Worm (Caenorhabditis elegans) whole organism, L1 larva: ENCODE results near the gene lin-26.

Source experiments
- C04F5.9 ChIP-seq: sonication (generic microtip); optimal IDR thresholded peaks from 2 replicates; lab custom pipeline; 2016; ENCODE audit warnings: missing genetic modification characterization, missing compliant biosample characterization
- C16A3.4 ChIP-seq: fragments of 150-350 bp; optimal IDR thresholded peaks from 2 replicates; lab custom pipeline; 2014; ENCODE audit warnings: missing biosample characterization, missing genetic modification characterization
- C34B4.2 ChIP-seq: sonication (generic microtip); optimal IDR thresholded peaks from 2 replicates; lab custom pipeline; 2017; ENCODE audit warnings: mild to moderate bottlenecking, missing genetic modification characterization, missing compliant biosample characterization
- aha-1 ChIP-seq: fragments of 150-350 bp; optimal IDR thresholded peaks from 2 replicates; lab custom pipeline; 2014; ENCODE audit warnings: missing biosample characterization, missing genetic modification characterization
- ama-1 ChIP-seq: fragments of 150-350 bp; optimal IDR thresholded peaks from 2 replicates; lab custom pipeline; 2014
- ceh-8 ChIP-seq: fragments of 200-800 bp; sonication (Bioruptor generic); optimal IDR thresholded peaks from 2 replicates; lab custom pipeline; 2018; ENCODE audit warnings: mild to moderate bottlenecking, missing genetic modification characterization, moderate library complexity, missing compliant biosample characterization
- ceh-88 ChIP-seq: fragments of 200-800 bp; sonication (Bioruptor generic); IDR thresholded peaks from 2 replicates; pipeline ENCODE4 v1.3.6; 2022; ENCODE audit warnings: missing genetic modification characterization, missing compliant biosample characterization
- ces-1 ChIP-seq: fragments of 150-350 bp; optimal IDR thresholded peaks from 2 replicates; lab custom pipeline; 2014; ENCODE audit warnings: missing biosample characterization, missing genetic modification reagents, missing genetic modification characterization
- dsc-1 ChIP-seq: sonication (generic microtip); optimal IDR thresholded peaks from 2 replicates; lab custom pipeline; 2016; ENCODE audit warnings: mild to moderate bottlenecking, missing genetic modification characterization, missing compliant biosample characterization
- efl-1 ChIP-seq, 4 experiments: fragments of 150-350 bp; optimal IDR thresholded peaks in 3 of 4; peaks in 1 of 4; 1 replicate in 1 of 4; 2 replicates in 3 of 4; lab custom pipeline; 2014; ENCODE audit warnings: missing biosample characterization in 2 of 4, missing genetic modification characterization in 2 of 4, missing genetic modification reagents in 2 of 4
- elt-2 ChIP-seq: sonication (generic microtip); optimal IDR thresholded peaks from 2 replicates; lab custom pipeline; 2016; ENCODE audit warnings: missing genetic modification characterization, mild to moderate bottlenecking, inconsistent platforms, missing compliant biosample characterization, missing genetic modification reagents
- fkh-10 ChIP-seq: sonication (generic microtip); optimal IDR thresholded peaks from 2 replicates; lab custom pipeline; 2017; ENCODE audit warnings: missing biosample characterization, missing genetic modification reagents, missing genetic modification characterization
- fkh-4 ChIP-seq: sonication (generic microtip); optimal IDR thresholded peaks from 2 replicates; lab custom pipeline; 2016; ENCODE audit warnings: missing compliant biosample characterization, missing genetic modification characterization, borderline replicate concordance
- fkh-8 ChIP-seq: sonication (generic microtip); optimal IDR thresholded peaks from 2 replicates; lab custom pipeline; 2016; ENCODE audit warnings: mild to moderate bottlenecking, missing genetic modification characterization, missing compliant biosample characterization
- hlh-17 ChIP-seq: fragments of 200-800 bp; sonication (Bioruptor generic); optimal IDR thresholded peaks from 2 replicates; lab custom pipeline; 2018; ENCODE audit warnings: missing genetic modification characterization, mild to moderate bottlenecking, missing compliant biosample characterization, moderate library complexity, borderline replicate concordance
- irx-1 ChIP-seq: sonication (generic microtip); optimal IDR thresholded peaks from 2 replicates; lab custom pipeline; 2016; ENCODE audit warnings: missing genetic modification characterization, missing compliant biosample characterization
- isw-1 ChIP-seq: fragments of 200-800 bp; sonication (Bioruptor generic); IDR thresholded peaks from 2 replicates; pipeline ENCODE4 v1.3.6; 2022; ENCODE audit warnings: missing genetic modification characterization, missing compliant biosample characterization
- lin-14 ChIP-seq: fragments of 200-800 bp; sonication (Bioruptor generic); optimal IDR thresholded peaks from 2 replicates; lab custom pipeline; 2018; ENCODE audit warnings: mild to moderate bottlenecking, missing genetic modification characterization, moderate library complexity, missing compliant biosample characterization
- lin-15B ChIP-seq: fragments of 150-350 bp; sonication (generic microtip); optimal IDR thresholded peaks from 3 replicates; lab custom pipeline; 2014; ENCODE audit warnings: missing biosample characterization, missing genetic modification characterization
- lir-3 ChIP-seq: sonication (generic microtip); optimal IDR thresholded peaks from 2 replicates; lab custom pipeline; 2016; ENCODE audit warnings: mild to moderate bottlenecking, missing genetic modification characterization, moderate library complexity, missing compliant biosample characterization; ENCODE audit not compliant: poor library complexity
- lsy-2 ChIP-seq, 2 experiments: fragments of 150-350 bp; optimal IDR thresholded peaks; 2 replicates each; lab custom pipeline; 2014; ENCODE audit warnings: missing biosample characterization in 2 of 2, missing genetic modification characterization in 2 of 2
- mdl-1 ChIP-seq, 2 experiments: fragments of 150-350 bp; optimal IDR thresholded peaks; 2 replicates each; lab custom pipeline; 2014 to 2017; ENCODE audit warnings: missing biosample characterization in 2 of 2, missing genetic modification characterization in 2 of 2, inconsistent platforms in 1 of 2
- mep-1 ChIP-seq: fragments of 150-350 bp; optimal IDR thresholded peaks from 2 replicates; lab custom pipeline; 2014; ENCODE audit warnings: missing biosample characterization, missing genetic modification characterization
- nhr-47 ChIP-seq: sonication (generic microtip); optimal IDR thresholded peaks from 2 replicates; lab custom pipeline; 2016; ENCODE audit warnings: mild to moderate bottlenecking, missing genetic modification characterization, moderate library complexity, missing compliant biosample characterization
- nhr-71 ChIP-seq: sonication (generic microtip); optimal IDR thresholded peaks from 2 replicates; lab custom pipeline; 2016; ENCODE audit warnings: mild to moderate bottlenecking, missing genetic modification characterization, moderate library complexity, missing compliant biosample characterization
- nhr-77 ChIP-seq: fragments of 150-350 bp; optimal IDR thresholded peaks from 2 replicates; lab custom pipeline; 2014; ENCODE audit warnings: missing biosample characterization, missing genetic modification characterization
- nhr-84 ChIP-seq: sonication (generic microtip); optimal IDR thresholded peaks from 2 replicates; lab custom pipeline; 2017; ENCODE audit warnings: missing biosample characterization, missing genetic modification characterization
- nhr-85 ChIP-seq: sonication (generic microtip); peaks from one replicate; lab custom pipeline; 2016; ENCODE audit warnings: missing genetic modification characterization, inconsistent platforms, missing compliant biosample characterization
- nhr-90 ChIP-seq: sonication (generic microtip); optimal IDR thresholded peaks from 2 replicates; lab custom pipeline; 2016; ENCODE audit warnings: mild to moderate bottlenecking, missing genetic modification characterization, missing compliant biosample characterization; ENCODE audit not compliant: poor library complexity
- pqm-1 ChIP-seq: sonication (generic microtip); optimal IDR thresholded peaks from 3 replicates; lab custom pipeline; 2017; ENCODE audit warnings: missing biosample characterization, missing genetic modification characterization
- rnt-1 ChIP-seq: sonication (generic microtip); optimal IDR thresholded peaks from 2 replicates; lab custom pipeline; 2016; ENCODE audit warnings: mild to moderate bottlenecking, missing genetic modification characterization, moderate library complexity, missing compliant biosample characterization
- sox-4 ChIP-seq: sonication (generic microtip); optimal IDR thresholded peaks from 2 replicates; lab custom pipeline; 2016; ENCODE audit warnings: missing genetic modification characterization, missing compliant biosample characterization
- sptf-1 ChIP-seq: fragments of 150-350 bp; optimal IDR thresholded peaks from 2 replicates; lab custom pipeline; 2014; ENCODE audit warnings: missing biosample characterization, missing genetic modification characterization
- sup-37 ChIP-seq: fragments of 200-800 bp; sonication (Bioruptor generic); optimal IDR thresholded peaks from 2 replicates; lab custom pipeline; 2018; ENCODE audit warnings: mild to moderate bottlenecking, missing genetic modification characterization, missing compliant biosample characterization
- unc-86 ChIP-seq: sonication (generic microtip); optimal IDR thresholded peaks from 2 replicates; lab custom pipeline; 2016; ENCODE audit warnings: missing genetic modification characterization, missing compliant biosample characterization
- xbp-1 ChIP-seq: sonication (generic microtip); optimal IDR thresholded peaks from 2 replicates; lab custom pipeline; 2016; ENCODE audit warnings: missing genetic modification characterization, missing compliant biosample characterization
- ztf-4 ChIP-seq: fragments of 150-350 bp; optimal IDR thresholded peaks from 2 replicates; lab custom pipeline; 2014; ENCODE audit warnings: missing biosample characterization, missing genetic modification characterization

Gene lin-26

DNA sequence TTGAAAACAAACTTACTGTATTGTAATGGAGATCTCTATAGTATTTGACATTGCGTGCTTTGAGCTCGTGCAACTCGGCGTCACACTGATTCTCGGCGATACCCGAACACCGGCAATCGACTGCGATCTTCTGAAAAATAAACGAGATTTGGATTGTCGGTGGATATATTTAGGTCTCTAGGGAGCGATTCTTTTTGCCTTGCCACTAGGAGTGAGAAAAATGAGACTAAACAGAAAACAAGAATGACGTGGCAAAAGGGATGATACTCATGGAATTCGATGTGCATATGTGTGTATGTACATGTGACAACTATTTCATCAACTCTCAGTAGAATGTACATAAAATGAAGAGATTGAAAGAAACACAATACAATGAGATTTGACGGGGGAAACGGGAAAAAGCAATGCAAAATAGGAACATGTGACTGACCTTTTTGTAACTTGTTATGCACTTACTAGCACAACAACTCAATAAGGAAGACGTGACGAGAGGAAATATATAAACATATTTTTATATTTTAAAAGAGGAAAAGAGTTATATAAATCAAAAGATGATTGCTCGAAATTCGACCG is 32.7 kb downstream of the lin-26 start:
- peak; percentile 39 for TF ChIP-seq ces-1 (GFP tag; lab: Kevin White, UChicago)
- no peak for TF ChIP-seq lir-3
- peak; percentile 95 for TF ChIP-seq fkh-10 (GFP tag; lab: Kevin White, UChicago)
- peak; percentile 23 for TF ChIP-seq nhr-47 (tag; lab: Kevin White, UChicago)
- TF ChIP-seq elt-2 (tag; lab: Kevin White, UChicago) = no peak
- no peak for TF ChIP-seq C16A3.4 (tag; lab: Kevin White, UChicago)
- TF ChIP-seq efl-1 (optimal IDR thresholded peaks at IDR 0.05; lab: Kevin White, UChicago) = no peak
- peak in 1 of 2 experiments; percentile 79 for TF ChIP-seq efl-1 (GFP tag; optimal IDR thresholded peaks at IDR 0.05 in 1 of 2; lab: Kevin White, UChicago)
- peak; percentile 29 to 43 for TF ChIP-seq lsy-2 (tag; optimal IDR thresholded peaks at IDR 0.05; lab: Kevin White, UChicago)
- TF ChIP-seq nhr-71 = peak; percentile 49
- no peak for TF ChIP-seq sptf-1 (tag; lab: Kevin White, UChicago)
- no peak for TF ChIP-seq hlh-17 (GFP tag; lab: Kevin White, UChicago)
- peak; percentile 86 for TF ChIP-seq lin-14 (GFP tag; lab: Kevin White, UChicago)
- TF ChIP-seq irx-1 = peak; percentile 25
- peak; percentile 20 for TF ChIP-seq unc-86 (tag; lab: Kevin White, UChicago)
- peak; percentile 42 for TF ChIP-seq ceh-8 (GFP tag; lab: Kevin White, UChicago)
- no peak for TF ChIP-seq sup-37 (GFP tag; lab: Kevin White, UChicago)

- peak; percentile 65 for TF ChIP-seq lin-14 (GFP tag; lab: Kevin White, UChicago)
- no peak for TF ChIP-seq ceh-88 (GFP tag; lab: Robert Waterston, UW)
- TF ChIP-seq unc-86 (tag; lab: Kevin White, UChicago) = peak; percentile 23
- TF ChIP-seq nhr-90 (tag; lab: Kevin White, UChicago) = no peak
- TF ChIP-seq nhr-71 = peak; percentile 33
- TF ChIP-seq ama-1 (lab: Kevin White, UChicago) = no peak
- TF ChIP-seq fkh-10 (GFP tag; lab: Kevin White, UChicago) = peak; percentile 89
- TF ChIP-seq xbp-1 (tag; lab: Kevin White, UChicago) = no peak
- no peak for TF ChIP-seq nhr-85
- TF ChIP-seq mep-1 (tag; lab: Kevin White, UChicago) = peak; percentile 10
- TF ChIP-seq dsc-1 (tag; lab: Kevin White, UChicago) = no peak
- no peak for TF ChIP-seq lin-15B (tag; lab: Kevin White, UChicago)
- no peak for TF ChIP-seq sox-4
- no peak for TF ChIP-seq nhr-84 (tag; lab: Kevin White, UChicago)
These were observed 34.1 kb downstream of the lin-26 start for ce11 chrII:7716112-7716511.

- no peak for TF ChIP-seq pqm-1 (tag; lab: Kevin White, UChicago)
- TF ChIP-seq nhr-77 (tag; lab: Kevin White, UChicago) = no peak
- TF ChIP-seq dsc-1 (tag; lab: Kevin White, UChicago) = no peak
- TF ChIP-seq isw-1 (GFP tag; lab: Robert Waterston, UW) = no peak
- TF ChIP-seq rnt-1 (tag; lab: Kevin White, UChicago) = no peak
- TF ChIP-seq irx-1 = no peak
- TF ChIP-seq, all 84 proteins: peak for 0
These were observed 36.5 kb downstream of the lin-26 start, which contains the start of gene cpna-5 for ce11 chrII:7718491-7718890. Gene cpna-5, minus strand, starts transcription at chrII:7718591.

ce11 chrII:7719039-7719438 is 37.0 kb downstream of the lin-26 start:
- TF ChIP-seq C04F5.9 (tag; lab: Kevin White, UChicago) (no peak), aha-1 (tag; lab: Kevin White, UChicago) (no peak), ztf-4 (no peak), lin-14 (GFP tag; lab: Kevin White, UChicago) (peak; percentile 68), fkh-10 (GFP tag; lab: Kevin White, UChicago) (peak; percentile 78), efl-1 (optimal IDR thresholded peaks at IDR 0.05; lab: Kevin White, UChicago) (no peak), efl-1 (GFP tag; optimal IDR thresholded peaks at IDR 0.05 in 1 of 2; lab: Kevin White, UChicago) (peak in 1 of 2 experiments; percentile 39), fkh-4 (tag; lab: Kevin White, UChicago) (no peak), nhr-71 (peak; percentile 2), C34B4.2 (tag; lab: Kevin White, UChicago) (no peak), fkh-8 (tag; lab: Kevin White, UChicago) (no peak), mdl-1 (tag; optimal IDR thresholded peaks at IDR 0.05; lab: Kevin White, UChicago) (no peak), nhr-47 (tag; lab: Kevin White, UChicago) (no peak)
